Worm (Caenorhabditis elegans) whole organism, young adult: ENCODE results near the gene ZK822.1.

Experiments used
- B0336.3 ChIP-seq: fragments of 200-800 bp; sonication (Bioruptor generic); IDR thresholded peaks from 2 replicates; pipeline ENCODE4 v1.3.6; 2022; ENCODE audit warnings: missing genetic modification characterization, missing compliant biosample characterization
- D2030.7 ChIP-seq: fragments of 200-800 bp; sonication (Bioruptor generic); IDR thresholded peaks from 2 replicates; pipeline ENCODE4 v1.3.6; 2022; ENCODE audit warnings: missing genetic modification reagents, missing genetic modification characterization, missing compliant biosample characterization
- F22D6.2 ChIP-seq: sonication (generic microtip); optimal IDR thresholded peaks from 2 replicates; lab custom pipeline; 2016; ENCODE audit warnings: mild to moderate bottlenecking, missing genetic modification characterization, missing compliant biosample characterization
- F33H1.4 ChIP-seq: fragments of 200-800 bp; sonication (Bioruptor generic); IDR thresholded peaks from 2 replicates; pipeline ENCODE4 v1.3.6; 2022; ENCODE audit warnings: missing genetic modification reagents, missing genetic modification characterization, missing compliant biosample characterization
- F57A8.1 ChIP-seq: fragments of 200-800 bp; sonication (Bioruptor generic); optimal IDR thresholded peaks from 2 replicates; lab custom pipeline; 2018; ENCODE audit warnings: mild to moderate bottlenecking, missing genetic modification characterization, moderate library complexity, missing compliant biosample characterization
- F57C9.4 ChIP-seq: sonication (generic microtip); optimal IDR thresholded peaks from 2 replicates; lab custom pipeline; 2017; ENCODE audit warnings: mild to moderate bottlenecking, missing genetic modification characterization, missing compliant biosample characterization
- Y53F4B.3 ChIP-seq: fragments of 200-800 bp; sonication (Bioruptor generic); IDR thresholded peaks from 2 replicates; pipeline ENCODE4 v1.3.6; 2022; ENCODE audit warnings: missing genetic modification reagents, missing genetic modification characterization, missing compliant biosample characterization
- Y53G8AR.9 ChIP-seq: fragments of 200-800 bp; sonication (Bioruptor generic); conservative IDR thresholded peaks from 2 replicates; pipeline ENCODE4 v1.3.6; 2022; ENCODE audit warnings: missing genetic modification reagents, missing genetic modification characterization, missing compliant biosample characterization
- Y79H2A.3 ChIP-seq: fragments of 200-800 bp; sonication (Bioruptor generic); conservative IDR thresholded peaks from 2 replicates; pipeline ENCODE4 v1.3.6; 2022; ENCODE audit warnings: missing genetic modification reagents, missing genetic modification characterization, missing compliant biosample characterization
- attf-6 ChIP-seq: fragments of 200-800 bp; sonication (Bioruptor generic); IDR thresholded peaks from 2 replicates; pipeline ENCODE4 v1.3.6; 2022; ENCODE audit warnings: missing genetic modification reagents, missing genetic modification characterization, missing compliant biosample characterization
- ceh-100 ChIP-seq: fragments of 200-800 bp; sonication (Bioruptor generic); IDR thresholded peaks from 2 replicates; pipeline ENCODE4 v1.3.6; 2022; ENCODE audit warnings: missing genetic modification reagents, missing genetic modification characterization, missing compliant biosample characterization
- ceh-27 ChIP-seq: fragments of 200-800 bp; sonication (Bioruptor generic); optimal IDR thresholded peaks from 2 replicates; lab custom pipeline; 2018; ENCODE audit warnings: mild to moderate bottlenecking, missing genetic modification characterization, moderate library complexity, missing compliant biosample characterization
- ceh-40 ChIP-seq: fragments of 200-800 bp; sonication (Bioruptor generic); IDR thresholded peaks from 2 replicates; pipeline ENCODE4 v1.3.6; 2022; ENCODE audit warnings: missing genetic modification characterization, missing compliant biosample characterization
- ceh-58 ChIP-seq: fragments of 200-800 bp; sonication (Bioruptor generic); IDR thresholded peaks from 2 replicates; pipeline ENCODE4 v1.3.6; 2022; ENCODE audit warnings: missing genetic modification characterization, missing compliant biosample characterization
- ceh-91 ChIP-seq: fragments of 200-800 bp; sonication (Bioruptor generic); IDR thresholded peaks from 2 replicates; pipeline ENCODE4 v1.3.6; 2022; ENCODE audit warnings: missing genetic modification reagents, missing genetic modification characterization, missing compliant biosample characterization
- dpff-1 ChIP-seq: sonication (generic microtip); optimal IDR thresholded peaks from 2 replicates; lab custom pipeline; 2017; ENCODE audit warnings: mild to moderate bottlenecking, missing genetic modification characterization, missing compliant biosample characterization
- egl-44 ChIP-seq: fragments of 200-800 bp; sonication (Bioruptor generic); IDR thresholded peaks from 2 replicates; pipeline ENCODE4 v1.3.6; 2022; ENCODE audit warnings: missing genetic modification reagents, missing genetic modification characterization, missing compliant biosample characterization
- ekl-4 ChIP-seq: fragments of 200-800 bp; sonication (Bioruptor generic); IDR thresholded peaks from 2 replicates; pipeline ENCODE4 v1.3.6; 2022; ENCODE audit warnings: missing genetic modification reagents, missing genetic modification characterization, missing compliant biosample characterization
- hmg-1.2 ChIP-seq: fragments of 200-800 bp; sonication (Bioruptor generic); IDR thresholded peaks from 2 replicates; pipeline ENCODE4 v1.3.6; 2022; ENCODE audit warnings: missing genetic modification reagents, missing genetic modification characterization, missing compliant biosample characterization
- hsf-1 ChIP-seq: fragments of 200-800 bp; sonication (Bioruptor generic); IDR thresholded peaks from 2 replicates; pipeline ENCODE4 v1.3.6; 2022; ENCODE audit warnings: missing genetic modification reagents, missing genetic modification characterization, missing compliant biosample characterization
- let-607 ChIP-seq, 2 experiments: fragments of 200-800 bp in 1 of 2; sonication (Bioruptor generic) in 1 of 2; sonication (generic microtip) in 1 of 2; optimal IDR thresholded peaks; 2 replicates each; lab custom pipeline; 2016 to 2018; ENCODE audit warnings: mild to moderate bottlenecking in 2 of 2, missing compliant biosample characterization in 2 of 2, missing genetic modification characterization in 2 of 2, moderate library complexity in 2 of 2, missing genotype in 1 of 2
- lin-40 ChIP-seq: sonication (generic microtip); optimal IDR thresholded peaks from 2 replicates; lab custom pipeline; 2016; ENCODE audit warnings: missing genetic modification characterization, mild to moderate bottlenecking, missing compliant biosample characterization, missing genotype, missing genetic modification reagents
- lir-1 ChIP-seq: fragments of 200-800 bp; sonication (Bioruptor generic); conservative IDR thresholded peaks from 2 replicates; pipeline ENCODE4 v1.3.6; 2022; ENCODE audit warnings: missing genetic modification reagents, missing genetic modification characterization, missing compliant biosample characterization
- lsl-1 ChIP-seq: fragments of 200-800 bp; sonication (Bioruptor generic); optimal IDR thresholded peaks from 2 replicates; lab custom pipeline; 2018; ENCODE audit warnings: mild to moderate bottlenecking, missing genetic modification characterization, moderate library complexity, missing compliant biosample characterization
- madf-3 ChIP-seq: fragments of 200-800 bp; sonication (Bioruptor generic); IDR thresholded peaks from 2 replicates; pipeline ENCODE4 v1.3.6; 2022; ENCODE audit warnings: missing genetic modification reagents, missing genetic modification characterization, missing compliant biosample characterization
- madf-6 ChIP-seq: fragments of 200-800 bp; sonication (Bioruptor generic); IDR thresholded peaks from 2 replicates; pipeline ENCODE4 v1.3.6; 2022; ENCODE audit warnings: missing genetic modification reagents, missing genetic modification characterization, missing compliant biosample characterization
- madf-8 ChIP-seq: fragments of 200-800 bp; sonication (Bioruptor generic); conservative IDR thresholded peaks from 2 replicates; pipeline ENCODE4 v1.3.6; 2022; ENCODE audit warnings: missing genetic modification reagents, missing genetic modification characterization, missing compliant biosample characterization
- mcd-1 ChIP-seq: fragments of 200-800 bp; sonication (Bioruptor generic); IDR thresholded peaks from 2 replicates; pipeline ENCODE4 v1.3.6; 2022; ENCODE audit warnings: missing genetic modification reagents, missing genetic modification characterization, missing compliant biosample characterization
- mxl-1 ChIP-seq: sonication (generic microtip); optimal IDR thresholded peaks from 2 replicates; lab custom pipeline; 2016; ENCODE audit warnings: missing genetic modification characterization, missing compliant biosample characterization
- nhr-179 ChIP-seq: sonication (generic microtip); optimal IDR thresholded peaks from 2 replicates; lab custom pipeline; 2016; ENCODE audit warnings: mild to moderate bottlenecking, missing genetic modification characterization, missing compliant biosample characterization
- nhr-80 ChIP-seq: sonication (generic microtip); optimal IDR thresholded peaks from 2 replicates; lab custom pipeline; 2016; ENCODE audit warnings: missing genetic modification characterization, missing compliant biosample characterization
- pbrm-1 ChIP-seq: fragments of 200-800 bp; sonication (Bioruptor generic); IDR thresholded peaks from 2 replicates; pipeline ENCODE4 v1.3.6; 2022; ENCODE audit warnings: missing genetic modification reagents, missing genetic modification characterization, missing compliant biosample characterization
- repo-1 ChIP-seq: sonication (generic microtip); optimal IDR thresholded peaks from 2 replicates; lab custom pipeline; 2017; ENCODE audit warnings: mild to moderate bottlenecking, missing genetic modification characterization, missing compliant biosample characterization
- rpc-1 ChIP-seq, 2 experiments: fragments of 150-350 bp in 1 of 2; sonication (generic microtip) in 1 of 2; optimal IDR thresholded peaks; 2 replicates each; lab custom pipeline; 2014 to 2018; ENCODE audit warnings: missing biosample characterization in 1 of 2, missing genetic modification characterization in 1 of 2, missing genetic modification reagents in 1 of 2, missing genotype in 1 of 2
- sdz-38 ChIP-seq: sonication (generic microtip); optimal IDR thresholded peaks from 2 replicates; lab custom pipeline; 2016; ENCODE audit warnings: missing genotype, missing genetic modification characterization, missing compliant biosample characterization
- snpc-3.4 ChIP-seq: sonication (generic microtip); optimal IDR thresholded peaks from 2 replicates; lab custom pipeline; 2017; ENCODE audit warnings: missing genetic modification characterization, mild to moderate bottlenecking, missing compliant biosample characterization, antibody characterized with exemption, moderate library complexity, missing genotype, missing genetic modification reagents
- snpc-4 ChIP-seq, 5 experiments: fragments of 150-350 bp in 1 of 5; sonication (generic microtip) in 4 of 5; optimal IDR thresholded peaks; 2 replicates each; lab custom pipeline; 2014 to 2018; ENCODE audit warnings: missing genetic modification characterization in 5 of 5, missing biosample characterization in 3 of 5, antibody characterized with exemption in 2 of 5, mild to moderate bottlenecking in 2 of 5, missing compliant biosample characterization in 2 of 5, missing genotype in 2 of 5, moderate library complexity in 2 of 5, missing genetic modification reagents in 1 of 5
- somi-1 ChIP-seq: fragments of 200-800 bp; sonication (Bioruptor generic); optimal IDR thresholded peaks from 2 replicates; lab custom pipeline; 2018; ENCODE audit warnings: mild to moderate bottlenecking, missing genetic modification characterization, missing compliant biosample characterization
- unc-62 ChIP-seq: fragments of 150-350 bp; optimal IDR thresholded peaks from 2 replicates; lab custom pipeline; 2014; ENCODE audit warnings: missing biosample characterization, missing genetic modification reagents, missing genetic modification characterization
- ztf-18 ChIP-seq: sonication (generic microtip); optimal IDR thresholded peaks from 2 replicates; lab custom pipeline; 2016; ENCODE audit warnings: missing genotype, mild to moderate bottlenecking, missing genetic modification characterization, missing compliant biosample characterization
- ztf-22 ChIP-seq: fragments of 200-800 bp; sonication (Bioruptor generic); optimal IDR thresholded peaks from 2 replicates; lab custom pipeline; 2018; ENCODE audit warnings: mild to moderate bottlenecking, missing genetic modification characterization, moderate library complexity, missing compliant biosample characterization

ZK822.1 gene

DNA sequence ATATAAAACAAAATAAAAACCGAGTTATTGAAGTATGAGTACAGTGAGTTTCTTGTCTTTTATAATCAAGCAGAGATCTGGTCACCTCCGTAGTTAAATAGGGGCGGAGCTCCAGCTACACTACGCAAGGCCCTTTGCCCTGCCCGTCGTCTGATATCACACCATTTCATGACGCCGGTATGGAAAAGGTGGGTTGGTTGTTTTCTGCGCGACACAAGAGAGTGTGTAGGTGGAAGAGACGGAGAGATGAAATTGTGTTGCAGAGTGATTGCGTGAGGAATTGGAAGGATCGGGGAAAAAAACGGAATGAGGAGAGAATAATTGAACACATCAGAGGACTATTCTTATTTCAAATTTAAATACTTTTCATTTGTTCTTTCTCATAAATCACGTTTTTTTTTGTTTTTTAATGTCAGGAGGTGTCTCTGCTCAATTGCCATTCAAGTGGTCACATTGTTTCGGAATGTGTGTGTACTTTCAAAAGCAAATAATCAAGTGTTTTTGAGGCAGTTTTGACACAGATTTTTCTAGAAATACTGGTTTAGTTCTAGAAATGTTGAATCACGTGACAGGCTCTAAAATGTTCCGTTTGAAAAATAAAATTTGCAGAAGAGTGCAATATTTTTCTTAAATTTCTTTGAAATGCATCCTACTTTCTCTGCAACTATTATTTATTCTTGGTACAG, 6.0 kb downstream of the ZK822.1 start, which contains the start of gene ZK822.9:
TSS of gene ZK822.9 (plus strand) at position 180 of the 686 bp plus-strand sequence.
- TF ChIP-seq ceh-27 (GFP tag; lab: Kevin White, UChicago) (peak; percentile 35), rpc-1 (optimal IDR thresholded peaks at IDR 0.05; lab: Kevin White, UChicago) (no peak), rpc-1 (tag; optimal IDR thresholded peaks at IDR 0.05; lab: Kevin White, UChicago) (no peak), snpc-4 (GFP tag; optimal IDR thresholded peaks at IDR 0.05; lab: Kevin White, UChicago) (no peak), snpc-4 (tag; optimal IDR thresholded peaks at IDR 0.05; lab: Kevin White, UChicago) (peak in 1 of 4 experiments; percentile 6), egl-44 (GFP tag; lab: Robert Waterston, UW) (0 out of 2 replicates have a peak, but pooled peaks have one; percentile 8), nhr-80 (peak; percentile 65), F57A8.1 (GFP tag; lab: Kevin White, UChicago) (no peak), hmg-1.2 (GFP tag; lab: Robert Waterston, UW) (peak; percentile 63), hsf-1 (GFP tag; lab: Robert Waterston, UW) (peak; percentile 79), Y53G8AR.9 (0 out of 2 replicates have a peak, but pooled peaks have one; percentile 17), snpc-3.4 (tag; lab: Kevin White, UChicago) (peak; percentile 16), nhr-179 (tag; lab: Kevin White, UChicago) (no peak), dpff-1 (no peak), unc-62 (peak; percentile 9), F22D6.2 (tag; lab: Kevin White, UChicago) (no peak), lsl-1 (GFP tag; lab: Kevin White, UChicago) (no peak)

ce11 chrIV:11914837-11915737, 6.8 kb downstream of the ZK822.1 start, which contains the start of gene fat-6:
Gene fat-6 (minus strand): TSS chrIV:11915687.
- 0 out of 2 replicates have a peak, but pooled peaks have one; percentile 30 for TF ChIP-seq ekl-4
- 0 out of 2 replicates have a peak, but pooled peaks have one; percentile 11 for TF ChIP-seq madf-6 (GFP tag; lab: Robert Waterston, UW)
- TF ChIP-seq nhr-80, result peak; percentile 43
- TF ChIP-seq Y79H2A.3, result no peak
- no peak for TF ChIP-seq ceh-91 (GFP tag; lab: Robert Waterston, UW)
- TF ChIP-seq madf-8 (GFP tag; lab: Robert Waterston, UW), result no peak
- TF ChIP-seq mxl-1 (tag; lab: Kevin White, UChicago), result no peak
- TF ChIP-seq somi-1 (GFP tag; lab: Kevin White, UChicago), result no peak
- no peak for TF ChIP-seq ceh-58 (GFP tag; lab: Robert Waterston, UW)
- TF ChIP-seq pbrm-1 (GFP tag; lab: Robert Waterston, UW), result peak; percentile 44; the same call in 1 of the 2 replicates
- no peak for TF ChIP-seq rpc-1 (optimal IDR thresholded peaks at IDR 0.05; lab: Kevin White, UChicago)
- TF ChIP-seq rpc-1 (tag; optimal IDR thresholded peaks at IDR 0.05; lab: Kevin White, UChicago), result no peak
- peak; percentile 58; the same call in 1 of the 2 replicates for TF ChIP-seq Y53G8AR.9
- peak; percentile 8; the same call in 1 of the 2 replicates for TF ChIP-seq F33H1.4 (GFP tag; lab: Robert Waterston, UW)
- TF ChIP-seq B0336.3 (GFP tag; lab: Robert Waterston, UW), result peak; percentile 33; the same call in 1 of the 2 replicates
- TF ChIP-seq repo-1 (tag; lab: Kevin White, UChicago), result peak; percentile 75
- no peak for TF ChIP-seq D2030.7
- no peak for TF ChIP-seq ztf-18 (tag; lab: Kevin White, UChicago)
- no peak for TF ChIP-seq ztf-22 (GFP tag; lab: Kevin White, UChicago)
- no peak for TF ChIP-seq lir-1 (GFP tag; lab: Robert Waterston, UW)
- TF ChIP-seq madf-3 (GFP tag; lab: Robert Waterston, UW), result 0 out of 2 replicates have a peak, but pooled peaks have one; percentile 65
- TF ChIP-seq hmg-1.2 (GFP tag; lab: Robert Waterston, UW), result no peak; the same call in 1 of the 2 replicates
- TF ChIP-seq mcd-1 (GFP tag; lab: Robert Waterston, UW), result peak; percentile 11; the same call in 1 of the 2 replicates
- no peak for TF ChIP-seq ceh-40 (GFP tag; lab: Robert Waterston, UW)
- TF ChIP-seq lin-40 (tag; lab: Kevin White, UChicago), result no peak
- no peak for TF ChIP-seq attf-6 (GFP tag; lab: Robert Waterston, UW)
- TF ChIP-seq F57C9.4 (tag; lab: Kevin White, UChicago), result no peak
- TF ChIP-seq F22D6.2 (tag; lab: Kevin White, UChicago), result no peak
- TF ChIP-seq let-607 (tag; optimal IDR thresholded peaks at IDR 0.05; lab: Kevin White, UChicago), result no peak
- TF ChIP-seq Y53F4B.3 (GFP tag; lab: Robert Waterston, UW), result no peak
- no peak for TF ChIP-seq ceh-100
- TF ChIP-seq sdz-38 (tag; lab: Kevin White, UChicago), result no peak
